Fruit fly (Drosophila melanogaster) ovary, adult (tissue): ENCODE data around the gene Eo.

ENCODE experiments used
- CG17801 ChIP-seq: fragments of 200-800 bp; optimal IDR thresholded peaks from 2 replicates; lab custom pipeline; 2019; ENCODE audit warnings: missing biosample characterization, mild to moderate bottlenecking, missing genetic modification characterization, moderate library complexity; ENCODE audit not compliant: partially characterized antibody

Gene Eo

dm6 chrX:14918750-14919247 lies at the start of gene Eo:
Gene Eo (minus strand): TSS chrX:14918800.
- TF ChIP-seq CG17801 (GFP tag; lab: Kevin White, UChicago): peak; percentile 35

DNA sequence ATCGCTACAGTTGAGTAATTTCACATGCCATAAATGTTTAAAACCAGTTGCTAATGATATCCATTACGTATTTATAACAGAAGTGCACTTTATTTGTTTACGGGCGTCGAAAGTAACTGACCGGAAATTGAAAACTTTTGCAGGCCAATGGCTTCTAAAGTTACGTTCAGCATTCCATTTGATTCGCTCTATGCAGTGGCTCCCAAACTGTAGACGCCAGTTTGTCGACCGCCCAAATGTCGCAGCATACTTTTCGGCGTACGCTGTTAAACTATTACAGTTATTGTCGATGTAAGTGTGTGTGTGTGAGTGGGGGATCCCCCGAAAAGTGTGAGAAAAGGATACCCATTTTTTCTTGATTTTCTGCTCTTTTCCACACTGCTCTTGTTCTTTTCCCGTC lies 42.3 kb upstream of the Eo start:
- no peak for TF ChIP-seq CG17801 (GFP tag; lab: Kevin White, UChicago)

DNA sequence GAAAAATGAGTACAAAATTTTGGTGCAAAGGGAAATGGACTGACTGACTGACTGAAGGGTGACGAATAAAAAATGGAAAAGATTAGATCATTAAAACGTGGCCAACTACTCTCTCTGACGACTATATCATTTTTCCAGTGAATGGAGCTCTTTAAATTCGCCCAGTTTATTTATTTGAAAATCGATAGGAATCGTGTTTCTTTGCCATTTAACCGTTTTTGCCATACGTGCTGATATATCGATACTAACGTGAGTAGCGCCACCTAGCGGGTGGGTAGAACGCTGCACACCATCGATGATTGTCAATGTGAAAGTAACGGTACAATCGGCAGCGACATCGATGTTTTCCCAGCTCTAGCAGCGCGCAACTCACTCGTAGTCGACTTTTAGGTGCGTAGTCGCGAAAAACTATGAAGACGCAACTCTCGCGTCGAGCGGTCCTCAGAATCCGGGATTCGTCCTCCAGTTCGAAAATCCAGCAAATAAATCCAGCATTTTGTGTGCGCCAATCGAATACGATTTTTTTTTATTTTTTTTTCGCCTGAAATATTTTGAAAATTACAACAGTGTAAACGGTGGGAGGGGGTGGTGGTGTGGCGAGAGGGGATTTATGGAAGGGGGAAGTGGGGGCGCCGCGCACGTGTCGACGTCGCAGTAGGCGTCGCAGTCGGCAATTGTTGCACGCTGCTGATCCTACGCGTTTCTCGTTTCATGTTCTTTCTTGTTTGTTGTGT lies 36.6 kb upstream of the Eo start, which contains the start of the genes CG9030 and eag:
CG9030 (minus strand) TSS at position 51 of the 734 bp plus-strand sequence.
eag (plus strand) TSS at position 428 of the 734 bp plus-strand sequence.
- no peak for TF ChIP-seq CG17801 (GFP tag; lab: Kevin White, UChicago)

DNA sequence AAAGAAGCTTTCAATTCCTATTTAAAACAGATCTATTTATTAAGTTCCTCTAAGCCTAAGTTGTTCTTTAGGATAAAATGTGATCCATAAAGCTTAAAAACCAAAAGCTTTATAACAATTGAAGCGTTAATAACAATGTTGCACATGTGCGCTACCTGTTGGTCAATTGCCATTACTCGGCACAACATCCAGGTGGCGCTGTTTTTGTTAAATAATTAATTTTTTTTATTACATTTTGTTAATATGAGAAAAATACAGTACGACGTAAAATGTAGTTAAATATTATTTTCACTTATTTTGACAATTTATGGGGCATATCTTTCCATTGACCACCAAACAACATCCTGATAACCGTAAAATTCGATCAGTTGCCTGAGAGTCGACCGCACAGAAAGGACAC lies 35.3 kb upstream of the Eo start:
- TF ChIP-seq CG17801 (GFP tag; lab: Kevin White, UChicago): peak; percentile 48

- TF ChIP-seq CG17801 (GFP tag; lab: Kevin White, UChicago): peak; percentile 96
Observed at dm6 chrX:14952845-14953720, 34.5 kb upstream of the Eo start, which contains the start of gene pdgy. Gene pdgy (minus strand): TSS chrX:14953532.

- TF ChIP-seq CG17801 (GFP tag; lab: Kevin White, UChicago): peak; percentile 50
Observed at dm6 chrX:14952097-14952844, 33.7 kb upstream of the Eo start.

dm6 chrX:14951346-14951862 lies 32.8 kb upstream of the Eo start:
- no peak for TF ChIP-seq CG17801 (GFP tag; lab: Kevin White, UChicago)

dm6 chrX:14950273-14951272 lies 32.0 kb upstream of the Eo start:
- peak; percentile 99 for TF ChIP-seq CG17801 (GFP tag; lab: Kevin White, UChicago)

dm6 chrX:14949227-14949626 lies 30.6 kb upstream of the Eo start:
- TF ChIP-seq CG17801 (GFP tag; lab: Kevin White, UChicago): no peak

dm6 chrX:14947399-14947798 lies 28.8 kb upstream of the Eo start:
- TF ChIP-seq CG17801 (GFP tag; lab: Kevin White, UChicago): peak; percentile 95

- TF ChIP-seq CG17801 (GFP tag; lab: Kevin White, UChicago): no peak
Observed at dm6 chrX:14946522-14946921, 27.9 kb upstream of the Eo start.

dm6 chrX:14936250-14936649 lies 17.6 kb upstream of the Eo start:
- no peak for TF ChIP-seq CG17801 (GFP tag; lab: Kevin White, UChicago)

- TF ChIP-seq CG17801 (GFP tag; lab: Kevin White, UChicago): no peak
Observed at dm6 chrX:14931296-14931695, 12.7 kb upstream of the Eo start.
